Worm (Caenorhabditis elegans) whole organism, mixed stage, embryonic: ENCODE results near the gene kap-1.

ENCODE experiments used
- M03D4.4 ChIP-seq: sonication (generic microtip); optimal IDR thresholded peaks from 2 replicates; lab custom pipeline; 2017; ENCODE audit warnings: mild to moderate bottlenecking, missing genetic modification characterization, missing compliant biosample characterization
- elt-1 ChIP-seq: sonication (generic microtip); optimal IDR thresholded peaks from 2 replicates; lab custom pipeline; 2017; ENCODE audit warnings: missing genetic modification characterization, mild to moderate bottlenecking, missing compliant biosample characterization, antibody characterized with exemption, moderate library complexity, borderline replicate concordance; ENCODE audit not compliant: insufficient read depth
- lin-13 ChIP-seq: fragments of 150-350 bp; optimal IDR thresholded peaks from 2 replicates; lab custom pipeline; 2014; ENCODE audit warnings: missing biosample characterization, missing genetic modification characterization
- pha-4 ChIP-seq: fragments of 150-350 bp; optimal IDR thresholded peaks from 2 replicates; lab custom pipeline; 2018; ENCODE audit warnings: missing biosample characterization, missing genetic modification reagents, missing genetic modification characterization
- tbx-8 ChIP-seq: fragments of 200-800 bp; sonication (Bioruptor generic); optimal IDR thresholded peaks from 2 replicates; lab custom pipeline; 2018; ENCODE audit warnings: mild to moderate bottlenecking, missing genetic modification characterization, moderate library complexity, missing compliant biosample characterization
- ztf-11 ChIP-seq: fragments of 150-350 bp; optimal IDR thresholded peaks from 2 replicates; lab custom pipeline; 2014; ENCODE audit warnings: missing biosample characterization, missing genetic modification characterization

DNA sequence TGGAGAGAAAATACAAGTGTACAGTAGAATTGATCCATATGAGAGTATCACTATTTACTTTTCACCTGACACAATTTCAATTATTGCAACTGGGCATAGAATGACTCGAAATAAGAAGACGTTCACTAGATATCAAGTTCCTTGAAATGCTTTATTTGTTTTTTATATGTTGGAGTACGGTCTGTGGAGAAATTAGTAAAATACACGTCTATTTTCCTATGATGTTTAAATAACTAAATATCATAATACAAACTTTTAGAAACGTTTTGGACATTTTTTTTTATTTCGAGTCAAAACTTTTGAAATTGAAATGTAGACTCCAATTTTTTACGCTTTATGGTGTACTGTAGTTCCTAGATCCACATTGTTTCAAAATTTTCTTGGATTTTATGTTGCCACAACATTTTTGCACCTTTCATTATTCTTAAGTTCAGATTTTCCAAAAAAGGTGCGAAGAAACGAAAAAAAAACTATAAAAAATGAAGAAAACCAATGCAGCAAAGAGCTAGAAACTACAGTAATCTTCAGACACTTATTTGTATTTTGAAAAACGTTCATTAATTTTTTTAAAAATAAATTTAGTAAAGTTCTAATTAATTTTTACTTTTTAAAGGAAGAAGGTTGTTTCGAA lies 30.9 kb downstream of the kap-1 start:
- TF ChIP-seq elt-1 (no peak), tbx-8 (GFP tag; lab: Kevin White, UChicago) (no peak), ztf-11 (tag; lab: Kevin White, UChicago) (no peak), lin-13 (tag; lab: Kevin White, UChicago) (no peak), M03D4.4 (no peak), pha-4 (tag; lab: Kevin White, UChicago) (no peak)
